Fruit fly (Drosophila melanogaster): ENCODE results near the gene CG15369.

Gene CG15369

DNA sequence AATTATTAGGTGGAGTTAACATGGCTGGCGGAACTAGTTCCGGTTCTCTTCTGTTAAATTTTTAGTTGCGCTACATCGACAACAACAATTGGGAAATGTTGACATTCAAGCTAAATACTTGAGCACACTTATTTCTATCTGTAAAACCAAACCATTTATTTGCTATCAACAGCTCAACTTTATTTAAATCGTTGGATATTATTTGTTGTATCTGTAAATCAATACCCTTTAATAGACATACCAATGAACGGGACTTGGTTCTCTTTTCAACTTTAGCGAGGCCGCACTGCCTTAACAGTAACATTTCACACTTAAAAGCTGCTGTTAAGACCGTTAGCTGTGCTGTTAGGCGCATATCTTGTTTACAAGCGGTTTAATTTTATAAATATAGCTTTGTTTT lies 23.1 kb upstream of the CG15369 start, which contains the start of gene CG12106 (continued):
- TF ChIP-seq croc (GFP tag; conservative IDR thresholded peaks at IDR 0.05) (no peak; the same call in 2 of the 3 replicates), sob (GFP tag; IDR thresholded peaks at IDR 0.05) (0 out of 2 replicates have a peak, but pooled peaks have one; percentile 13), CG12219 (GFP tag; optimal IDR thresholded peaks at IDR 0.05) (peak; percentile 1), CG34224 (GFP tag; IDR thresholded peaks at IDR 0.05; ENCODE audit: partially characterized antibody) (no peak), CG31388 (GFP tag; optimal IDR thresholded peaks at IDR 0.05) (no peak), CG3726 (GFP tag; IDR thresholded peaks at IDR 0.05) (no peak), CTCF (GFP tag; optimal IDR thresholded peaks at IDR 0.05) (no peak), Stat92E (GFP tag; optimal IDR thresholded peaks at IDR 0.05) (no peak), slou (GFP tag; optimal IDR thresholded peaks at IDR 0.05) (no peak), sqz (GFP tag; optimal IDR thresholded peaks at IDR 0.05) (no peak), CG7745 (tag; optimal IDR thresholded peaks at IDR 0.05) (no peak), CG16813 (GFP tag; IDR thresholded peaks at IDR 0.05; ENCODE audit: partially characterized antibody) (no peak), CG15479 (GFP tag; optimal IDR thresholded peaks at IDR 0.05) (peak; percentile 29), Side (GFP tag; optimal IDR thresholded peaks at IDR 0.05) (no peak), B-H2 (GFP tag; optimal IDR thresholded peaks at IDR 0.05) (peak; percentile 28), CG6765 (GFP tag; optimal IDR thresholded peaks at IDR 0.05) (no peak), CG5245 (GFP tag; optimal IDR thresholded peaks at IDR 0.05) (no peak), CG15011 (GFP tag; optimal IDR thresholded peaks at IDR 0.05) (no peak), Kr (GFP tag; optimal IDR thresholded peaks at IDR 0.05) (no peak), tio (GFP tag; optimal IDR thresholded peaks at IDR 0.05) (no peak), gem (tag; optimal IDR thresholded peaks at IDR 0.05) (peak; percentile 71), CG7357 (GFP tag; IDR thresholded peaks at IDR 0.05) (peak; percentile 32; the same call in 1 of the 3 replicates), HmgD (GFP tag; optimal IDR thresholded peaks at IDR 0.05) (no peak), Ptx1 (GFP tag; IDR thresholded peaks at IDR 0.05) (no peak; the same call in none of the 2 replicates), CHES-1-like (GFP tag; optimal IDR thresholded peaks at IDR 0.05) (peak; percentile 15), sima (GFP tag; optimal IDR thresholded peaks at IDR 0.05) (no peak), Oli (tag; optimal IDR thresholded peaks at IDR 0.05) (peak; percentile 25), nmo (GFP tag; optimal IDR thresholded peaks at IDR 0.05) (peak; percentile 55), CG18262 (tag; optimal IDR thresholded peaks at IDR 0.05) (peak; percentile 36), Mes4 (GFP tag; optimal IDR thresholded peaks at IDR 0.05) (no peak), CG17385 (GFP tag; optimal IDR thresholded peaks at IDR 0.05) (peak; percentile 50), HHEX (GFP tag; optimal IDR thresholded peaks at IDR 0.05) (no peak), GATAe (GFP tag; conservative IDR thresholded peaks at IDR 0.05) (no peak), CG34376 (GFP tag; optimal IDR thresholded peaks at IDR 0.05) (peak; percentile 25), CG9797 (GFP tag; optimal IDR thresholded peaks at IDR 0.05) (no peak), CG6272 (GFP tag; IDR thresholded peaks at IDR 0.05) (no peak), hbn (GFP tag; IDR thresholded peaks at IDR 0.05; ENCODE audit: partially characterized antibody) (no peak), CG8359 (GFP tag; optimal IDR thresholded peaks at IDR 0.05; ENCODE audit: borderline replicate concordance) (no peak), CG13424 (tag; optimal IDR thresholded peaks at IDR 0.05) (peak; percentile 67), inv (GFP tag; IDR thresholded peaks at IDR 0.05; ENCODE audit: partially characterized antibody) (no peak), dmrt11E (tag; optimal IDR thresholded peaks at IDR 0.05) (peak; percentile 9), rib (GFP tag; IDR thresholded peaks at IDR 0.05) (no peak), CG4730 (GFP tag; IDR thresholded peaks at IDR 0.05) (no peak), Nf-YA (GFP tag; IDR thresholded peaks at IDR 0.05) (no peak), bab2 (GFP tag; optimal IDR thresholded peaks at IDR 0.05) (peak; percentile 25), sim (GFP tag; IDR thresholded peaks at IDR 0.05) (no peak), run (tag; optimal IDR thresholded peaks at IDR 0.05) (no peak), CG3163 (GFP tag; optimal IDR thresholded peaks at IDR 0.05) (no peak), slbo (GFP tag; IDR thresholded peaks at IDR 0.05) (peak; percentile 72), CG2199 (GFP tag; IDR thresholded peaks at IDR 0.05) (no peak), en (GFP tag; optimal IDR thresholded peaks at IDR 0.05) (no peak)

All from whole organism, embryonic.